Worm (Caenorhabditis elegans) whole organism, L1 larva: ENCODE results near the gene unc-84.
A peak's percentile ranks its signal among the peaks of the same experiment; 100 is the strongest.

Experiments
- C04F5.9 ChIP-seq: sonication (generic microtip); optimal IDR thresholded peaks from 2 replicates; lab custom pipeline; 2016; ENCODE audit warnings: missing genetic modification characterization, missing compliant biosample characterization
- C16A3.4 ChIP-seq: fragments of 150-350 bp; optimal IDR thresholded peaks from 2 replicates; lab custom pipeline; 2014; ENCODE audit warnings: missing biosample characterization, missing genetic modification characterization
- C34B4.2 ChIP-seq: sonication (generic microtip); optimal IDR thresholded peaks from 2 replicates; lab custom pipeline; 2017; ENCODE audit warnings: mild to moderate bottlenecking, missing genetic modification characterization, missing compliant biosample characterization
- F16B12.6 ChIP-seq: fragments of 150-350 bp; optimal IDR thresholded peaks from 2 replicates; lab custom pipeline; 2014; ENCODE audit warnings: missing biosample characterization, missing genetic modification characterization
- Y116A8C.19 ChIP-seq: sonication (generic microtip); optimal IDR thresholded peaks from 2 replicates; lab custom pipeline; 2016; ENCODE audit warnings: missing compliant biosample characterization, missing genetic modification characterization, borderline replicate concordance
- aha-1 ChIP-seq: fragments of 150-350 bp; optimal IDR thresholded peaks from 2 replicates; lab custom pipeline; 2014; ENCODE audit warnings: missing biosample characterization, missing genetic modification characterization
- alr-1 ChIP-seq: fragments of 200-800 bp; sonication (Bioruptor generic); optimal IDR thresholded peaks from 2 replicates; lab custom pipeline; 2018; ENCODE audit warnings: borderline replicate concordance, mild to moderate bottlenecking, missing genetic modification characterization, missing compliant biosample characterization
- aly-2 ChIP-seq: fragments of 150-350 bp; optimal IDR thresholded peaks from 2 replicates; lab custom pipeline; 2014; ENCODE audit warnings: missing biosample characterization, missing genetic modification characterization
- ama-1 ChIP-seq: fragments of 150-350 bp; optimal IDR thresholded peaks from 2 replicates; lab custom pipeline; 2014
- blmp-1 ChIP-seq: fragments of 150-350 bp; optimal IDR thresholded peaks from 2 replicates; lab custom pipeline; 2014; ENCODE audit warnings: missing biosample characterization, missing genetic modification characterization
- ceh-88 ChIP-seq: fragments of 200-800 bp; sonication (Bioruptor generic); IDR thresholded peaks from 2 replicates; pipeline ENCODE4 v1.3.6; 2022; ENCODE audit warnings: missing genetic modification characterization, missing compliant biosample characterization
- dpl-1 ChIP-seq, 3 experiments: fragments of 150-350 bp in 2 of 3; sonication (generic microtip) in 1 of 3; optimal IDR thresholded peaks; 2 replicates each; lab custom pipeline; 2014 to 2017; ENCODE audit warnings: missing biosample characterization in 3 of 3, missing genetic modification characterization in 3 of 3, missing genetic modification reagents in 3 of 3
- dsc-1 ChIP-seq: sonication (generic microtip); optimal IDR thresholded peaks from 2 replicates; lab custom pipeline; 2016; ENCODE audit warnings: mild to moderate bottlenecking, missing genetic modification characterization, missing compliant biosample characterization
- efl-1 ChIP-seq, 4 experiments: fragments of 150-350 bp; optimal IDR thresholded peaks in 3 of 4; peaks in 1 of 4; 1 replicate in 1 of 4; 2 replicates in 3 of 4; lab custom pipeline; 2014; ENCODE audit warnings: missing biosample characterization in 2 of 4, missing genetic modification characterization in 2 of 4, missing genetic modification reagents in 2 of 4
- efl-3 ChIP-seq: fragments of 200-800 bp; sonication (Bioruptor generic); optimal IDR thresholded peaks from 2 replicates; lab custom pipeline; 2018; ENCODE audit warnings: mild to moderate bottlenecking, missing genetic modification characterization, missing compliant biosample characterization
- egl-27 ChIP-seq, 2 experiments: fragments of 150-350 bp in 1 of 2; sonication (generic microtip); optimal IDR thresholded peaks; 3 replicates each; lab custom pipeline; 2017 to 2018; ENCODE audit warnings: missing biosample characterization in 2 of 2, missing genetic modification characterization in 2 of 2, missing genetic modification reagents in 2 of 2
- elt-2 ChIP-seq: sonication (generic microtip); optimal IDR thresholded peaks from 2 replicates; lab custom pipeline; 2016; ENCODE audit warnings: missing genetic modification characterization, mild to moderate bottlenecking, inconsistent platforms, missing compliant biosample characterization, missing genetic modification reagents
- ets-5 ChIP-seq: fragments of 200-800 bp; sonication (Bioruptor generic); IDR thresholded peaks from 2 replicates; pipeline ENCODE4 v1.3.6; 2022; ENCODE audit warnings: missing genetic modification characterization, missing compliant biosample characterization
- fkh-8 ChIP-seq: sonication (generic microtip); optimal IDR thresholded peaks from 2 replicates; lab custom pipeline; 2016; ENCODE audit warnings: mild to moderate bottlenecking, missing genetic modification characterization, missing compliant biosample characterization
- grh-1 ChIP-seq: fragments of 200-800 bp; sonication (Bioruptor generic); IDR thresholded peaks from 2 replicates; pipeline ENCODE4 v1.3.6; 2022; ENCODE audit warnings: missing genetic modification reagents, missing genetic modification characterization, missing compliant biosample characterization
- hlh-17 ChIP-seq: fragments of 200-800 bp; sonication (Bioruptor generic); optimal IDR thresholded peaks from 2 replicates; lab custom pipeline; 2018; ENCODE audit warnings: missing genetic modification characterization, mild to moderate bottlenecking, missing compliant biosample characterization, moderate library complexity, borderline replicate concordance
- hlh-4 ChIP-seq: sonication (generic microtip); optimal IDR thresholded peaks from 2 replicates; lab custom pipeline; 2016; ENCODE audit warnings: mild to moderate bottlenecking, missing genetic modification characterization, missing compliant biosample characterization
- irx-1 ChIP-seq: sonication (generic microtip); optimal IDR thresholded peaks from 2 replicates; lab custom pipeline; 2016; ENCODE audit warnings: missing genetic modification characterization, missing compliant biosample characterization
- jun-1 ChIP-seq: fragments of 150-350 bp; optimal IDR thresholded peaks from 2 replicates; lab custom pipeline; 2014; ENCODE audit warnings: missing biosample characterization, missing genetic modification reagents, missing genetic modification characterization
- lin-13 ChIP-seq: fragments of 150-350 bp; optimal IDR thresholded peaks from 2 replicates; lab custom pipeline; 2014; ENCODE audit warnings: missing biosample characterization, missing genetic modification reagents, missing genetic modification characterization
- lin-35 ChIP-seq, 2 experiments: fragments of 150-350 bp; optimal IDR thresholded peaks; 2 replicates each; lab custom pipeline; 2014; ENCODE audit warnings: missing biosample characterization in 2 of 2, missing genetic modification characterization in 2 of 2, missing genetic modification reagents in 2 of 2
- lin-39 ChIP-seq: fragments of 150-350 bp; optimal IDR thresholded peaks from 2 replicates; lab custom pipeline; 2014; ENCODE audit warnings: missing biosample characterization, missing genetic modification reagents, missing genetic modification characterization
- lsy-2 ChIP-seq, 2 experiments: fragments of 150-350 bp; optimal IDR thresholded peaks; 2 replicates each; lab custom pipeline; 2014; ENCODE audit warnings: missing biosample characterization in 2 of 2, missing genetic modification characterization in 2 of 2
- mef-2 ChIP-seq: fragments of 150-350 bp; optimal IDR thresholded peaks from 2 replicates; lab custom pipeline; 2014; ENCODE audit warnings: missing biosample characterization, missing genetic modification characterization
- mep-1 ChIP-seq: fragments of 150-350 bp; optimal IDR thresholded peaks from 2 replicates; lab custom pipeline; 2014; ENCODE audit warnings: missing biosample characterization, missing genetic modification characterization
- nhr-11 ChIP-seq: fragments of 150-350 bp; optimal IDR thresholded peaks from 2 replicates; lab custom pipeline; 2014; ENCODE audit warnings: missing biosample characterization, missing genetic modification characterization
- nhr-12 ChIP-seq: sonication (generic microtip); optimal IDR thresholded peaks from 2 replicates; lab custom pipeline; 2017; ENCODE audit warnings: missing biosample characterization, missing genetic modification characterization
- nhr-237 ChIP-seq: fragments of 150-350 bp; optimal IDR thresholded peaks from 2 replicates; lab custom pipeline; 2014; ENCODE audit warnings: missing biosample characterization, missing genetic modification characterization
- nhr-28 ChIP-seq: fragments of 150-350 bp; optimal IDR thresholded peaks from 2 replicates; lab custom pipeline; 2014; ENCODE audit warnings: missing biosample characterization, missing genetic modification characterization
- nhr-71 ChIP-seq: sonication (generic microtip); optimal IDR thresholded peaks from 2 replicates; lab custom pipeline; 2016; ENCODE audit warnings: mild to moderate bottlenecking, missing genetic modification characterization, moderate library complexity, missing compliant biosample characterization
- nhr-76 ChIP-seq: sonication (generic microtip); optimal IDR thresholded peaks from 2 replicates; lab custom pipeline; 2017; ENCODE audit warnings: missing biosample characterization, missing genetic modification characterization
- nhr-77 ChIP-seq: fragments of 150-350 bp; optimal IDR thresholded peaks from 2 replicates; lab custom pipeline; 2014; ENCODE audit warnings: missing biosample characterization, missing genetic modification characterization
- nhr-84 ChIP-seq: sonication (generic microtip); optimal IDR thresholded peaks from 2 replicates; lab custom pipeline; 2017; ENCODE audit warnings: missing biosample characterization, missing genetic modification characterization
- nhr-85 ChIP-seq: sonication (generic microtip); peaks from one replicate; lab custom pipeline; 2016; ENCODE audit warnings: missing genetic modification characterization, inconsistent platforms, missing compliant biosample characterization
- nhr-90 ChIP-seq: sonication (generic microtip); optimal IDR thresholded peaks from 2 replicates; lab custom pipeline; 2016; ENCODE audit warnings: mild to moderate bottlenecking, missing genetic modification characterization, missing compliant biosample characterization; ENCODE audit not compliant: poor library complexity
- pax-3 ChIP-seq: fragments of 200-800 bp; sonication (Bioruptor generic); optimal IDR thresholded peaks from 2 replicates; lab custom pipeline; 2018; ENCODE audit warnings: mild to moderate bottlenecking, missing genetic modification characterization, moderate library complexity, missing compliant biosample characterization
- skn-1 ChIP-seq: fragments of 150-350 bp; optimal IDR thresholded peaks from 2 replicates; lab custom pipeline; 2014; ENCODE audit warnings: missing biosample characterization, missing genetic modification characterization
- snu-23 ChIP-seq: sonication (generic microtip); optimal IDR thresholded peaks from 2 replicates; lab custom pipeline; 2016; ENCODE audit warnings: missing genetic modification characterization, missing compliant biosample characterization
- sox-4 ChIP-seq: sonication (generic microtip); optimal IDR thresholded peaks from 2 replicates; lab custom pipeline; 2016; ENCODE audit warnings: missing genetic modification characterization, missing compliant biosample characterization
- sptf-1 ChIP-seq: fragments of 150-350 bp; optimal IDR thresholded peaks from 2 replicates; lab custom pipeline; 2014; ENCODE audit warnings: missing biosample characterization, missing genetic modification characterization
- sup-37 ChIP-seq: fragments of 200-800 bp; sonication (Bioruptor generic); optimal IDR thresholded peaks from 2 replicates; lab custom pipeline; 2018; ENCODE audit warnings: mild to moderate bottlenecking, missing genetic modification characterization, missing compliant biosample characterization
- swsn-7 ChIP-seq: sonication (generic microtip); optimal IDR thresholded peaks from 2 replicates; lab custom pipeline; 2016; ENCODE audit warnings: missing genetic modification characterization, missing compliant biosample characterization
- tbx-2 ChIP-seq: sonication (generic microtip); optimal IDR thresholded peaks from 2 replicates; lab custom pipeline; 2016; ENCODE audit warnings: missing genetic modification characterization, missing compliant biosample characterization
- tlp-1 ChIP-seq: fragments of 150-350 bp; optimal IDR thresholded peaks from 2 replicates; lab custom pipeline; 2014; ENCODE audit warnings: missing biosample characterization, missing genetic modification characterization
- unc-130 ChIP-seq: fragments of 150-350 bp; optimal IDR thresholded peaks from 2 replicates; lab custom pipeline; 2017; ENCODE audit warnings: missing biosample characterization, missing genetic modification characterization, inconsistent platforms
- unc-62 ChIP-seq: fragments of 150-350 bp; optimal IDR thresholded peaks from 2 replicates; lab custom pipeline; 2014; ENCODE audit warnings: missing biosample characterization, missing genetic modification reagents, missing genetic modification characterization
- vab-15 ChIP-seq: sonication (generic microtip); optimal IDR thresholded peaks from 2 replicates; lab custom pipeline; 2017; ENCODE audit warnings: missing genotype, mild to moderate bottlenecking, missing genetic modification characterization, missing compliant biosample characterization
- zag-1 ChIP-seq: fragments of 150-350 bp; optimal IDR thresholded peaks from 2 replicates; lab custom pipeline; 2014; ENCODE audit warnings: missing biosample characterization, missing genetic modification characterization
- ztf-11 ChIP-seq, 2 experiments: sonication (generic microtip); optimal IDR thresholded peaks; 2 replicates each; lab custom pipeline; 2016 to 2017; ENCODE audit warnings: missing genetic modification characterization in 2 of 2, missing biosample characterization in 1 of 2, missing compliant biosample characterization in 1 of 2
- ztf-4 ChIP-seq: fragments of 150-350 bp; optimal IDR thresholded peaks from 2 replicates; lab custom pipeline; 2014; ENCODE audit warnings: missing biosample characterization, missing genetic modification characterization

unc-84 gene

DNA sequence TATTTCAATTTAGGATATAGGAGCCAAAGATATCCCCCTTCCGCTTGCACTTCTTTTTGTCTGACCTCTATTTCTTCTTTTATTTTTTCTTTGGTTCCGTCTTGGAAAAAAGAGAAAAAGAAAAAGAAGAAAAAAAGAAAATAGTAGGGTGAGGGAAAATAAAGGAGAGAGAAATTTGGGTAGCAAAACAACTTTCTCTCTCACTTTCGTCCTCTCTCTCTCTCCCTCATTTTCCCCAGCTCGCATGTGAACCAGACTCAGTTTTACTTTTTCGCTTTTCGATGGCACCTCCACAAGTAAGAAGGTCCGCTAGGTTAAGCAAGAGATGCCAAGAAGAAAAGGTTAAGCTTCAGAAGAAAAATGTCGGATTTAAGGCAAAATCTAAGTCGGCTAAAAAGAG is 41.8 kb upstream of the unc-84 start (continued):
- no peak for TF ChIP-seq nhr-11 (tag; lab: Kevin White, UChicago)
- TF ChIP-seq efl-1 (optimal IDR thresholded peaks at IDR 0.05; lab: Kevin White, UChicago), result no peak
- TF ChIP-seq efl-1 (GFP tag; optimal IDR thresholded peaks at IDR 0.05 in 1 of 2; lab: Kevin White, UChicago), result no peak
- TF ChIP-seq grh-1, result no peak
- TF ChIP-seq jun-1 (tag; lab: Kevin White, UChicago), result no peak
- peak; percentile 25 for TF ChIP-seq nhr-71 (tag; lab: Kevin White, UChicago)
- no peak for TF ChIP-seq C34B4.2
- no peak for TF ChIP-seq ztf-11 (tag; optimal IDR thresholded peaks at IDR 0.05; lab: Kevin White, UChicago)
- TF ChIP-seq tbx-2, result peak; percentile 7
- TF ChIP-seq unc-130 (tag; lab: Kevin White, UChicago), result no peak
- no peak for TF ChIP-seq hlh-4
- no peak for TF ChIP-seq Y116A8C.19 (tag; lab: Kevin White, UChicago)
- TF ChIP-seq F16B12.6 (tag; lab: Kevin White, UChicago), result no peak
- peak; percentile 73 for TF ChIP-seq blmp-1 (tag; lab: Kevin White, UChicago)
- TF ChIP-seq dpl-1 (GFP tag; optimal IDR thresholded peaks at IDR 0.05; lab: Kevin White, UChicago), result no peak
- TF ChIP-seq nhr-90, result no peak
- TF ChIP-seq nhr-85 (tag; lab: Kevin White, UChicago), result no peak
- no peak for TF ChIP-seq aly-2 (tag; lab: Kevin White, UChicago)
- no peak for TF ChIP-seq nhr-84
- no peak for TF ChIP-seq pax-3 (tag; lab: Kevin White, UChicago)
- no peak for TF ChIP-seq elt-2 (tag; lab: Kevin White, UChicago)
- no peak for TF ChIP-seq lin-35 (GFP tag; optimal IDR thresholded peaks at IDR 0.05; lab: Kevin White, UChicago)
- TF ChIP-seq nhr-76 (tag; lab: Kevin White, UChicago), result no peak
- TF ChIP-seq sup-37 (GFP tag; lab: Kevin White, UChicago), result no peak
- TF ChIP-seq sox-4, result no peak
- TF ChIP-seq ets-5, result no peak
- no peak for TF ChIP-seq unc-62 (GFP tag; lab: Kevin White, UChicago)
- no peak for TF ChIP-seq irx-1 (tag; lab: Kevin White, UChicago)
- TF ChIP-seq ceh-88 (GFP tag; lab: Robert Waterston, UW), result no peak
- no peak for TF ChIP-seq hlh-17 (GFP tag; lab: Kevin White, UChicago)
- TF ChIP-seq nhr-28 (tag; lab: Kevin White, UChicago), result no peak
- TF ChIP-seq nhr-237, result no peak
- TF ChIP-seq nhr-77, result no peak
- no peak for TF ChIP-seq tlp-1 (tag; lab: Kevin White, UChicago)
- no peak for TF ChIP-seq fkh-8
- no peak for TF ChIP-seq sptf-1 (tag; lab: Kevin White, UChicago)
- TF ChIP-seq zag-1 (tag; lab: Kevin White, UChicago), result no peak
- TF ChIP-seq ama-1, result no peak
- TF ChIP-seq ztf-4, result no peak
- TF ChIP-seq snu-23 (GFP tag; lab: Kevin White, UChicago), result peak; percentile 20
- TF ChIP-seq nhr-12 (tag; lab: Kevin White, UChicago), result no peak
- TF ChIP-seq skn-1 (tag; lab: Kevin White, UChicago), result no peak
- no peak for TF ChIP-seq C04F5.9
- no peak for TF ChIP-seq swsn-7 (tag; lab: Kevin White, UChicago)
- TF ChIP-seq alr-1 (tag; lab: Kevin White, UChicago), result no peak
- no peak for TF ChIP-seq dsc-1 (tag; lab: Kevin White, UChicago)
- peak in 1 of 2 experiments; percentile 55 for TF ChIP-seq lsy-2 (tag; optimal IDR thresholded peaks at IDR 0.05; lab: Kevin White, UChicago)
- no peak for TF ChIP-seq C16A3.4 (tag; lab: Kevin White, UChicago)
- no peak for TF ChIP-seq lin-13 (GFP tag; lab: Kevin White, UChicago)
- peak; percentile 59 for TF ChIP-seq mep-1 (tag; lab: Kevin White, UChicago)
- no peak for TF ChIP-seq vab-15 (tag; lab: Kevin White, UChicago)
- TF ChIP-seq lin-39, result no peak
- no peak for TF ChIP-seq aha-1
- TF ChIP-seq mef-2, result no peak
- TF ChIP-seq efl-3 (GFP tag; lab: Kevin White, UChicago), result no peak
- no peak for TF ChIP-seq egl-27 (tag; optimal IDR thresholded peaks at IDR 0.05; lab: Kevin White, UChicago)
